Worm (Caenorhabditis elegans) whole organism, L3 larva: ENCODE measurements around the gene F22F7.2.

Experiments
- ama-1 ChIP-seq: fragments of 150-350 bp; optimal IDR thresholded peaks from 2 replicates; lab custom pipeline; 2018
- lin-39 ChIP-seq: fragments of 150-350 bp; optimal IDR thresholded peaks from 2 replicates; lab custom pipeline; 2018; ENCODE audit warnings: missing biosample characterization, missing genetic modification reagents, missing genetic modification characterization
- nhr-28 ChIP-seq: fragments of 150-350 bp; optimal IDR thresholded peaks from 2 replicates; lab custom pipeline; 2014; ENCODE audit warnings: missing biosample characterization, missing genetic modification characterization
- pha-4 ChIP-seq: fragments of 150-350 bp; optimal IDR thresholded peaks from 2 replicates; lab custom pipeline; 2014; ENCODE audit warnings: missing biosample characterization, missing genetic modification reagents, missing genetic modification characterization
- pqm-1 ChIP-seq: fragments of 150-350 bp; optimal IDR thresholded peaks from 2 replicates; lab custom pipeline; 2017; ENCODE audit warnings: missing biosample characterization, missing genetic modification characterization, inconsistent platforms
- unc-62 ChIP-seq: fragments of 150-350 bp; sonication (generic microtip); optimal IDR thresholded peaks from 4 replicates; lab custom pipeline; 2014; ENCODE audit warnings: missing biosample characterization, missing genetic modification reagents, missing genetic modification characterization

- TF ChIP-seq unc-62 (GFP tag; lab: Kevin White, UChicago) (no peak), lin-39 (tag; lab: Kevin White, UChicago) (no peak), ama-1 (lab: Kevin White, UChicago) (no peak), pqm-1 (tag; lab: Kevin White, UChicago) (no peak), nhr-28 (no peak), pha-4 (tag; lab: Kevin White, UChicago) (no peak)
These were observed 24.9 kb upstream of the F22F7.2 start, which contains the start of gene clec-208 for ce11 chrV:2097653-2098052.
